Worm (Caenorhabditis elegans): ENCODE data around the gene rps-30.

Gene rps-30

DNA sequence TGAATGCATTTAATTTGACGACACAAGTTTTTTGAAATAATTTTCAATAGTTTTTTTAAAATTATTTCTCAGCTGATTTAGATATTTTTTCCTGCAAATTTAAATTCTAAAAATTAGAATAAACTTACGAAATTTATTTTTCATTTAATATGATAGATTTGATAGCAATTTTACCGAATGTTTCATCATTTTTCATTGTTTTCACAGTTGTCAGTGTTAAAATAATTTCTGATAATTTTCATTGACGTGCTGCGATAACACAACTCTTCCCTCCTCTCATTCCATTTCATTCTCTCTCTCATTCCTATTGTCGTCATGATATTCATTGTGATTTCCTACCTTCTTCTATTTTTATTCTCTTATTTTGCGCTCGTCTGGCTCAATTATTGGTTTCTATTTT is 16.2 kb upstream of the rps-30 start, which contains the start of gene hint-3:
hint-3 (plus strand) TSS at position 301 of the 400 bp plus-strand sequence.
- TF ChIP-seq C04F5.9 (tag; optimal IDR thresholded peaks at IDR 0.05) (no peak), mdl-1 (tag; optimal IDR thresholded peaks at IDR 0.05) (no peak), zag-1 (tag; optimal IDR thresholded peaks at IDR 0.05) (no peak), isw-1 (GFP tag; IDR thresholded peaks at IDR 0.05) (no peak)

- TF ChIP-seq hlh-17 (GFP tag; optimal IDR thresholded peaks at IDR 0.05; ENCODE audit: borderline replicate concordance): no peak
- no peak for TF ChIP-seq sox-4 (tag; optimal IDR thresholded peaks at IDR 0.05)
These were observed 14.5 kb upstream of the rps-30 start for ce11 chrV:7761906-7762305.

DNA sequence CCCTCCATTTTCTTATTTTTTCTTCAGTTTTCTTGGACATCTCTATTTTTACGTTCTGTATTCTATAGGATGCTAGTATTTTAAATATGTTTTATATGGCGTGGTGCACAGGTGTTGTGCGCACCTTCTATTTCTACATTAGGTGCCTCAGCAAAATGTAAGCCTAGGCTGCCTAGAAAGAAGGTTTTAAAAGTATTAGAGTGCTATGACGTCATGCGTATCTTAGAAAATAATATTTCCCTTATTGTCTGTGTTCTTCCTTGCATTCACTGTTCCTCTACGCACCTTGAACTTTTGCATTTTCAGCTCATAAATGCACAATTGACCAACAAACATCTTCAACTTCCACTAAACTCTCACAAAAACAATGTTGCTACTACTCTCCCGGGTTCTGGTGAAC is 5.4 kb upstream of the rps-30 start, which contains the start of gene frpr-3:
frpr-3 (plus strand) TSS at position 301 of the 400 bp plus-strand sequence.
- TF ChIP-seq Y116A8C.19 (tag; optimal IDR thresholded peaks at IDR 0.05; ENCODE audit: borderline replicate concordance): no peak
- TF ChIP-seq ets-5 (GFP tag; IDR thresholded peaks at IDR 0.05): no peak
- TF ChIP-seq zip-4 (GFP tag; optimal IDR thresholded peaks at IDR 0.05): no peak
- no peak for TF ChIP-seq efl-1 (optimal IDR thresholded peaks at IDR 0.05)
- TF ChIP-seq efl-1 (GFP tag; optimal IDR thresholded peaks at IDR 0.05 in 1 of 2): no peak

DNA sequence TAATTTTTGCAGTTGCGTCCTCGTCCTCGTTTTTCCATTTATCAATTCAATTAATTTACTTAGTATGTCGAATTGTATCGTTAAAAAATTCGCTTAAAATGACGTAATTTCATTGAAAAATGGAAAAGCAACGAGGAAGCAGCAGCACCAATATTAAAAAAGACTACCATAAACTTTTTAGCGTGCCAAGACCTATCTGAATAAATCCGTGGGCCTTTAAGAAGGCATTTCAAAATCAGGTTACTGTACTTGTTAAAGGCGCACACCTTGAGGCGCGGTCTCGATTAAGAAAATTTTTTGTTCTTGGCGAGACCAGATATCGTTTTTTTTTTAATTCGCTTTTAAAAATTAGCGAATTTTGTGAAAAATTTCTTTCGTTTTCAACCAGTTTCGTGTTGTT is 2.7 kb upstream of the rps-30 start:
- no peak for TF ChIP-seq dpl-1 (GFP tag; optimal IDR thresholded peaks at IDR 0.05)
- no peak for TF ChIP-seq nhr-20 (tag; optimal IDR thresholded peaks at IDR 0.05)
- TF ChIP-seq pag-3 (tag; optimal IDR thresholded peaks at IDR 0.05; ENCODE audit: borderline replicate concordance, insufficient read depth): no peak
- TF ChIP-seq hpl-2 (GFP tag; optimal IDR thresholded peaks at IDR 0.05): no peak
- no peak for TF ChIP-seq mep-1 (tag; optimal IDR thresholded peaks at IDR 0.05)
- no peak for TF ChIP-seq nhr-47 (tag; optimal IDR thresholded peaks at IDR 0.05)
- no peak for TF ChIP-seq ceh-88 (GFP tag; IDR thresholded peaks at IDR 0.05)
- no peak for TF ChIP-seq ceh-82 (tag; optimal IDR thresholded peaks at IDR 0.05)
- no peak for TF ChIP-seq snpc-4 (tag; optimal IDR thresholded peaks at IDR 0.05)
- TF ChIP-seq ceh-90 (tag; optimal IDR thresholded peaks at IDR 0.05): no peak
- no peak for TF ChIP-seq ztf-4 (tag; optimal IDR thresholded peaks at IDR 0.05)
- no peak for TF ChIP-seq lin-13 (GFP tag; optimal IDR thresholded peaks at IDR 0.05)
- no peak for TF ChIP-seq grh-1 (GFP tag; IDR thresholded peaks at IDR 0.05)

DNA sequence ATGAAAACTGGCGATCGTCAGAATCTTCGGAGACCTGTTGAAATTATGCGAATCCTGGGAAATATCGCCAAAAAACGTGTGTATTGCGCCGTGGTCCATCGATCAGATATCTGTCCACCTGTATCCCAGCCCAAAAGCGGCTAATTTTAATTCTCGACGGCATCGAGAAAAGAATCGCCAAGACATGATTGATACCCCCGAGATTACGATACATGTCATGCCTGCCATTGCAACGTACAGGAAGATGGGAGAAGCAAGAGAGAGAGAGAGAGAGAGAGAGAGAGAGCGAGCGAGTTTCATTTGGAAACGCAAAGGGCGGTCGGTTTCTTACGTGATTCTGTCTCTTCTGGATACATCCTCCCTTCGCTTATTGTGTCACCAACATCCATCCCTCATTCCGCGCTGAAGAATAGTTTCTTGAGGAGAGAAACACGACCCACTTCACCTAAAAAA is 2.2 kb upstream of the rps-30 start, which contains the start of gene grl-10:
grl-10 (plus strand) TSS at position 403 of the 453 bp plus-strand sequence.
- TF ChIP-seq nhr-12 (tag; optimal IDR thresholded peaks at IDR 0.05): no peak
- peak in 1 of 6 experiments; percentile 39 for TF ChIP-seq elt-3 (tag; optimal IDR thresholded peaks at IDR 0.05)
- peak; percentile 50 for TF ChIP-seq blmp-1 (tag; optimal IDR thresholded peaks at IDR 0.05)

ce11 chrV:7775226-7775625 is 1.2 kb upstream of the rps-30 start:
- TF ChIP-seq tlp-1 (tag; optimal IDR thresholded peaks at IDR 0.05): no peak
- no peak for TF ChIP-seq nhr-77 (tag; optimal IDR thresholded peaks at IDR 0.05)
- no peak for TF ChIP-seq efl-1 (optimal IDR thresholded peaks at IDR 0.05)
- no peak for TF ChIP-seq efl-1 (GFP tag; optimal IDR thresholded peaks at IDR 0.05 in 1 of 2)
- no peak for TF ChIP-seq unc-30 (tag; optimal IDR thresholded peaks at IDR 0.05)
- peak in 1 of 2 experiments; percentile 7 for TF ChIP-seq lsy-2 (tag; optimal IDR thresholded peaks at IDR 0.05)
- TF ChIP-seq ztf-4 (tag; optimal IDR thresholded peaks at IDR 0.05): no peak
- TF ChIP-seq nhr-85 (tag): peak; percentile 52
- TF ChIP-seq unc-86 (tag; optimal IDR thresholded peaks at IDR 0.05): no peak
- no peak for TF ChIP-seq blmp-1 (tag; optimal IDR thresholded peaks at IDR 0.05)
- no peak for TF ChIP-seq fkh-10 (GFP tag; optimal IDR thresholded peaks at IDR 0.05)
- TF ChIP-seq egl-27 (tag; optimal IDR thresholded peaks at IDR 0.05): no peak
- TF ChIP-seq alr-1 (tag; optimal IDR thresholded peaks at IDR 0.05; ENCODE audit: borderline replicate concordance): no peak
- TF ChIP-seq nhr-84 (tag; optimal IDR thresholded peaks at IDR 0.05): no peak
- no peak for TF ChIP-seq pqm-1 (tag; optimal IDR thresholded peaks at IDR 0.05)
- no peak for TF ChIP-seq pax-3 (tag; optimal IDR thresholded peaks at IDR 0.05)
- TF ChIP-seq C34B4.2 (tag; optimal IDR thresholded peaks at IDR 0.05): no peak

Measured in whole organism, L1 larva.